Fruit fly (Drosophila melanogaster) whole organism, adult: ENCODE measurements around the gene dlg1.

Source experiments
- CG11617 ChIP-seq: fragments of 200-800 bp; sonication (Bioruptor generic); optimal IDR thresholded peaks from 2 replicates; lab custom pipeline; 2017; ENCODE audit warnings: mild to moderate bottlenecking, missing biosample characterization, missing genetic modification reagents, missing genetic modification characterization
- CG14711 ChIP-seq: fragments of 200-800 bp; sonication (Bioruptor generic); optimal IDR thresholded peaks from 2 replicates; lab custom pipeline; 2018; ENCODE audit warnings: missing biosample characterization, mild to moderate bottlenecking, missing genetic modification characterization, moderate library complexity
- CG33017 ChIP-seq: fragments of 200-800 bp; sonication (Bioruptor generic); optimal IDR thresholded peaks from 2 replicates; lab custom pipeline; 2018; ENCODE audit warnings: missing biosample characterization, mild to moderate bottlenecking, missing genetic modification characterization, moderate library complexity
- CG5204 ChIP-seq: fragments of 200-800 bp; sonication (Bioruptor generic); optimal IDR thresholded peaks from 2 replicates; lab custom pipeline; 2016; ENCODE audit warnings: missing biosample characterization, missing genetic modification characterization
- bab1 ChIP-seq: fragments of 200-800 bp; sonication (Bioruptor generic); optimal IDR thresholded peaks from 3 replicates; lab custom pipeline; 2019; ENCODE audit warnings: missing biosample characterization, mild to moderate bottlenecking, missing genetic modification characterization, moderate library complexity
- cic ChIP-seq: fragments of 200-800 bp; sonication (Bioruptor generic); optimal IDR thresholded peaks from 2 replicates; lab custom pipeline; 2017; ENCODE audit warnings: missing biosample characterization, mild to moderate bottlenecking, missing genetic modification characterization, moderate library complexity
- ovo ChIP-seq: fragments of 200-800 bp; sonication (Bioruptor generic); optimal IDR thresholded peaks from 2 replicates; lab custom pipeline; 2016; ENCODE audit warnings: missing biosample characterization, missing genetic modification characterization
- tj ChIP-seq: fragments of 200-800 bp; sonication (Bioruptor generic); optimal IDR thresholded peaks from 3 replicates; lab custom pipeline; 2017; ENCODE audit warnings: missing biosample characterization, mild to moderate bottlenecking, missing genetic modification characterization, moderate library complexity
- toe ChIP-seq: fragments of 200-800 bp; sonication (Bioruptor generic); optimal IDR thresholded peaks from 2 replicates; lab custom pipeline; 2016; ENCODE audit warnings: missing biosample characterization, missing genetic modification characterization

DNA sequence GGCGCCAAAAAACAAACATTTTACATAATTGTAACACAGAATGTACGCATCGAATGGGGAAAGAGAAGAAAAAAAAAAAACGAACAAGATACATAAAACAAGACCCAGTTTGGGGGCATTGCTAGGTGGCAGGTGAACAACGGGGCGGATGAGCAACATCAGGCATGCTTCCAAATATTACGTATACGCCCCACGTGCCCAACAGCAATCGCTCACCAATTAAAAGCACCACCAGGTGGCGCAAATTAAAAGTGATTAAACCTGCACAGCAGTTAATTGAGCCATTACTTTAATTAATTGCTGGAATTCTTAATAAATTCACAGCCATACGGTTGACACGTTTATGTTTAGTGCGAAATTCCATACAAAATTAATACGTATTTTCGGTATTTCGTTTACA is 16.0 kb downstream of the dlg1 start:
- TF ChIP-seq CG5204 (GFP tag; lab: Kevin White, UChicago) (no peak), cic (GFP tag; lab: Kevin White, UChicago) (no peak), CG33017 (no peak), ovo (GFP tag; lab: Kevin White, UChicago) (no peak), toe (GFP tag; lab: Kevin White, UChicago) (no peak), tj (GFP tag; lab: Kevin White, UChicago) (no peak), CG11617 (GFP tag; lab: Kevin White, UChicago) (no peak), bab1 (GFP tag; lab: Kevin White, UChicago) (no peak), CG14711 (tag; lab: Kevin White, UChicago) (no peak)
